In the genomic region with DNA sequence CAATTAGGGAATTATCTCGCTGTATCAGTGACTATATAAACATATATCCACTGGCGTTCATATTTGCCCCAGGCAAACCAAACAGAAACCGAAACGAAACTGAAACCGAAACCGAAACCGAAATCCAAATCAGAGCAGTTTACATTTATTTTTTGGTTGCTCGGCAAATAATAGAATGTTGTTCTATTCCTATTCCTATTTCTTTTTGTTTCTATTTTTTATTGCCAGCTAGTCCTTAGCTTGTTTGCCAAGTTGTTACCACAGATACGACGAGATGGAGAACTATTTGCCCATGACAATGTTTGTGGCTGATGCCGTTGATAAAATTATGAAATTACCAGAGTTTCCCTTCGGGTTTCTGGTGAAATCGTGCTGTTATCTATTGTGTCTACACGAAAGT, we compare ENCODE assay signal across 2 fruit fly cellular contexts.
TF ChIP-seq lines count a peak whose summit lies in the region.

No protein-coding gene starts in this region.

- TF ChIP-seq CTCF in whole organism, embryonic (GFP tag; optimal IDR thresholded peaks at IDR 0.05; lab: Kevin White, UChicago) = no peak

TF ChIP-seq in whole organism, embryonic, 481 proteins besides CTCF, POLR2A, EP300 and RAD21 (continues in another document):
- peak; percentile 26 for TF ChIP-seq Sox102F (GFP tag; optimal IDR thresholded peaks at IDR 0.05; lab: Kevin White, UChicago)
- no peak for TF ChIP-seq tio (GFP tag; optimal IDR thresholded peaks at IDR 0.05; lab: Kevin White, UChicago)
- TF ChIP-seq p53 (GFP tag; optimal IDR thresholded peaks at IDR 0.05; lab: Kevin White, UChicago) = no peak
- TF ChIP-seq Fer3 (tag; optimal IDR thresholded peaks at IDR 0.05; lab: Kevin White, UChicago) = peak; percentile 2
- TF ChIP-seq ci (GFP tag; IDR thresholded peaks at IDR 0.05; lab: Robert Waterston, UW) = 0 out of 3 replicates have a peak, but pooled peaks have one; percentile 27
- TF ChIP-seq CG10366 (GFP tag; IDR thresholded peaks at IDR 0.05; lab: Robert Waterston, UW) = no peak
- TF ChIP-seq nerfin-1 (tag; optimal IDR thresholded peaks at IDR 0.05; lab: Kevin White, UChicago) = peak; percentile 25
- no peak for TF ChIP-seq ssp (GFP tag; IDR thresholded peaks at IDR 0.05; lab: Robert Waterston, UW)
- peak; percentile 30 for TF ChIP-seq run (tag; optimal IDR thresholded peaks at IDR 0.05; lab: Kevin White, UChicago)
- TF ChIP-seq CG1233 (GFP tag; optimal IDR thresholded peaks at IDR 0.05; lab: Kevin White, UChicago) = peak; percentile 19
- peak; percentile 49 for TF ChIP-seq CG10209 (GFP tag; optimal IDR thresholded peaks at IDR 0.05; lab: Kevin White, UChicago)
- peak; percentile 8 for TF ChIP-seq CG12391 (tag; optimal IDR thresholded peaks at IDR 0.05; lab: Kevin White, UChicago)
- no peak for TF ChIP-seq CG15514 (GFP tag; optimal IDR thresholded peaks at IDR 0.05; lab: Kevin White, UChicago)
- TF ChIP-seq gce (GFP tag; IDR thresholded peaks at IDR 0.05; lab: Robert Waterston, UW) = no peak
- peak in 1 of 2 experiments; percentile 38 for TF ChIP-seq tll (GFP tag; optimal IDR thresholded peaks at IDR 0.05; lab: Kevin White, UChicago)
- peak; percentile 0 for TF ChIP-seq CG11504 (tag; optimal IDR thresholded peaks at IDR 0.05; lab: Kevin White, UChicago)
- peak; percentile 18 for TF ChIP-seq CG17359 (tag; optimal IDR thresholded peaks at IDR 0.05; lab: Kevin White, UChicago)
- TF ChIP-seq CG2678 (tag; optimal IDR thresholded peaks at IDR 0.05; lab: Kevin White, UChicago) = peak; percentile 50
- peak; percentile 19 for TF ChIP-seq Nf-YB (GFP tag; optimal IDR thresholded peaks at IDR 0.05; lab: Kevin White, UChicago)
- peak; percentile 11 for TF ChIP-seq grau (tag; optimal IDR thresholded peaks at IDR 0.05; lab: Kevin White, UChicago)
- TF ChIP-seq CG9727 (GFP tag; optimal IDR thresholded peaks at IDR 0.05; lab: Kevin White, UChicago) = peak; percentile 21
- peak; percentile 30 for TF ChIP-seq grn (GFP tag; optimal IDR thresholded peaks at IDR 0.05; lab: Kevin White, UChicago)
- no peak for TF ChIP-seq ase (GFP tag; IDR thresholded peaks at IDR 0.05; lab: Robert Waterston, UW)
- peak; percentile 30 for TF ChIP-seq gem (tag; optimal IDR thresholded peaks at IDR 0.05; lab: Kevin White, UChicago)
- TF ChIP-seq Sox100B (GFP tag; optimal IDR thresholded peaks at IDR 0.05; lab: Kevin White, UChicago) = peak; percentile 38
- TF ChIP-seq amos (GFP tag; IDR thresholded peaks at IDR 0.05; lab: Robert Waterston, UW; ENCODE audit: partially characterized antibody) = no peak
- peak; percentile 43 for TF ChIP-seq CG2712 (tag; optimal IDR thresholded peaks at IDR 0.05; lab: Kevin White, UChicago)
- peak; percentile 23 for TF ChIP-seq CG4707 (GFP tag; optimal IDR thresholded peaks at IDR 0.05; lab: Kevin White, UChicago)
- TF ChIP-seq ATbp (GFP tag; optimal IDR thresholded peaks at IDR 0.05; lab: Kevin White, UChicago) = peak; percentile 52
- peak; percentile 20 for TF ChIP-seq PHDP (tag; optimal IDR thresholded peaks at IDR 0.05; lab: Kevin White, UChicago)
- TF ChIP-seq YL-1 (GFP tag; optimal IDR thresholded peaks at IDR 0.05; lab: Kevin White, UChicago) = no peak
- TF ChIP-seq CG5180 (GFP tag; optimal IDR thresholded peaks at IDR 0.05; lab: Kevin White, UChicago) = peak; percentile 0
- peak; percentile 13 for TF ChIP-seq CG7556 (GFP tag; optimal IDR thresholded peaks at IDR 0.05; lab: Kevin White, UChicago)
- peak; percentile 40 for TF ChIP-seq CG15479 (GFP tag; optimal IDR thresholded peaks at IDR 0.05; lab: Kevin White, UChicago)
- TF ChIP-seq CG6813 (GFP tag; optimal IDR thresholded peaks at IDR 0.05; lab: Kevin White, UChicago) = peak; percentile 45
- no peak for TF ChIP-seq psq (GFP tag; optimal IDR thresholded peaks at IDR 0.05; lab: Kevin White, UChicago)
- peak; percentile 37 for TF ChIP-seq unpg (GFP tag; optimal IDR thresholded peaks at IDR 0.05; lab: Kevin White, UChicago)
- peak; percentile 41 for TF ChIP-seq CG12236 (GFP tag; optimal IDR thresholded peaks at IDR 0.05; lab: Kevin White, UChicago)
- peak; percentile 4 for TF ChIP-seq Blimp-1 (GFP tag; optimal IDR thresholded peaks at IDR 0.05; lab: Kevin White, UChicago)
- peak; percentile 68 for TF ChIP-seq ac (GFP tag; optimal IDR thresholded peaks at IDR 0.05; lab: Kevin White, UChicago)
- no peak for TF ChIP-seq CG8478 (optimal IDR thresholded peaks at IDR 0.05; lab: Kevin White, UChicago)
- TF ChIP-seq Hsf (GFP tag; optimal IDR thresholded peaks at IDR 0.05; lab: Kevin White, UChicago) = no peak
- peak; percentile 35 for TF ChIP-seq Med (GFP tag; lab: Kevin White, UChicago)

TF ChIP-seq in whole organism, prepupa, 60 proteins besides CTCF, POLR2A, EP300 and RAD21:
- TF ChIP-seq svp (GFP tag; lab: Kevin White, UChicago) = peak; percentile 24
- peak; percentile 89 for TF ChIP-seq fkh (GFP tag; optimal IDR thresholded peaks at IDR 0.05; lab: Kevin White, UChicago)
- no peak for TF ChIP-seq Hr39 (GFP tag; optimal IDR thresholded peaks at IDR 0.05; lab: Kevin White, UChicago)
- TF ChIP-seq CG8319 (GFP tag; optimal IDR thresholded peaks at IDR 0.05; lab: Kevin White, UChicago) = no peak
